Fruit fly (Drosophila melanogaster) whole organism, embryonic: Measurements from ENCODE around the gene CG10348.

ENCODE experiments used
- B-H1 ChIP-seq: fragments of 200-800 bp; sonication (Bioruptor generic); IDR thresholded peaks from 3 replicates; pipeline ENCODE4 v1.3.6; 2022; ENCODE audit warnings: missing biosample characterization, missing genetic modification characterization
- CG10267 ChIP-seq: fragments of 200-800 bp; sonication (Bioruptor generic); optimal IDR thresholded peaks from 2 replicates; lab custom pipeline; 2018; ENCODE audit warnings: missing biosample characterization, mild to moderate bottlenecking, missing genetic modification characterization, moderate library complexity
- CG10431 ChIP-seq: fragments of 200-800 bp; sonication (Bioruptor generic); optimal IDR thresholded peaks from 3 replicates; lab custom pipeline; 2018; ENCODE audit warnings: missing biosample characterization, mild to moderate bottlenecking, missing genetic modification characterization
- CG12104 ChIP-seq: fragments of 200-800 bp; sonication (Bioruptor generic); optimal IDR thresholded peaks from 3 replicates; lab custom pipeline; 2016; ENCODE audit warnings: missing biosample characterization, missing genetic modification characterization
- CG14441 ChIP-seq: fragments of 200-800 bp; sonication (Bioruptor generic); IDR thresholded peaks from 2 replicates; pipeline ENCODE4 v1.3.6; 2022; ENCODE audit warnings: missing biosample characterization, missing genetic modification characterization
- CG14667 ChIP-seq: fragments of 200-800 bp; sonication (Bioruptor generic); IDR thresholded peaks from 2 replicates; pipeline ENCODE4 v1.3.6; 2022; ENCODE audit warnings: missing biosample characterization, missing genetic modification characterization
- CG14710 ChIP-seq: fragments of 200-800 bp; sonication (Bioruptor generic); optimal IDR thresholded peaks from 3 replicates; lab custom pipeline; 2019; ENCODE audit warnings: missing biosample characterization, mild to moderate bottlenecking, missing genetic modification characterization, moderate library complexity
- CG15601 ChIP-seq: fragments of 200-800 bp; sonication (Bioruptor generic); optimal IDR thresholded peaks from 3 replicates; lab custom pipeline; 2019; ENCODE audit warnings: missing biosample characterization, mild to moderate bottlenecking, missing genetic modification characterization, moderate library complexity
- CG17359 ChIP-seq: fragments of 200-800 bp; sonication (Bioruptor generic); optimal IDR thresholded peaks from 3 replicates; lab custom pipeline; 2018; ENCODE audit warnings: missing biosample characterization, mild to moderate bottlenecking, missing genetic modification characterization, moderate library complexity
- CG2875 ChIP-seq: fragments of 200-800 bp; sonication (Bioruptor generic); optimal IDR thresholded peaks from 2 replicates; lab custom pipeline; 2017; ENCODE audit warnings: missing biosample characterization, mild to moderate bottlenecking, missing genetic modification characterization, missing genetic modification reagents
- CG3065 ChIP-seq: fragments of 200-800 bp; sonication (Bioruptor generic); optimal IDR thresholded peaks from 2 replicates; lab custom pipeline; 2016; ENCODE audit warnings: missing biosample characterization, missing genetic modification characterization
- CG3847 ChIP-seq: fragments of 200-800 bp; sonication (Bioruptor generic); IDR thresholded peaks from 2 replicates; pipeline ENCODE4 v1.3.6; 2022; ENCODE audit warnings: missing biosample characterization, missing genetic modification characterization
- CG4404 ChIP-seq: fragments of 200-800 bp; sonication (Bioruptor generic); IDR thresholded peaks from 2 replicates; pipeline ENCODE4 v1.3.6; 2022; ENCODE audit warnings: missing biosample characterization, missing genetic modification characterization
- CG4617 ChIP-seq: fragments of 200-800 bp; sonication (Bioruptor generic); optimal IDR thresholded peaks from 3 replicates; lab custom pipeline; 2016; ENCODE audit warnings: missing biosample characterization, missing genetic modification characterization, borderline replicate concordance
- CG4707 ChIP-seq: fragments of 200-800 bp; sonication (Bioruptor generic); optimal IDR thresholded peaks from 2 replicates; lab custom pipeline; 2018; ENCODE audit warnings: missing biosample characterization, mild to moderate bottlenecking, missing genetic modification characterization, moderate library complexity
- CG4820 ChIP-seq: fragments of 200-800 bp; sonication (Bioruptor generic); optimal IDR thresholded peaks from 3 replicates; lab custom pipeline; 2016; ENCODE audit warnings: missing biosample characterization, missing genetic modification characterization
- CG5245 ChIP-seq: fragments of 200-800 bp; sonication (Bioruptor generic); optimal IDR thresholded peaks from 3 replicates; lab custom pipeline; 2016; ENCODE audit warnings: missing biosample characterization, missing genetic modification characterization
- CG6254 ChIP-seq: fragments of 200-800 bp; sonication (Bioruptor generic); optimal IDR thresholded peaks from 3 replicates; lab custom pipeline; 2017; ENCODE audit warnings: mild to moderate bottlenecking, missing biosample characterization, missing genetic modification reagents, missing genetic modification characterization
- CG7271 ChIP-seq: fragments of 200-800 bp; sonication (Bioruptor generic); optimal IDR thresholded peaks from 2 replicates; lab custom pipeline; 2018; ENCODE audit warnings: missing biosample characterization, mild to moderate bottlenecking, missing genetic modification characterization, moderate library complexity
- CG7556 ChIP-seq: fragments of 200-800 bp; sonication (Bioruptor generic); optimal IDR thresholded peaks from 2 replicates; lab custom pipeline; 2017; ENCODE audit warnings: missing biosample characterization, mild to moderate bottlenecking, missing genetic modification characterization
- CG7928 ChIP-seq: fragments of 200-800 bp; sonication (Bioruptor generic); optimal IDR thresholded peaks from 2 replicates; lab custom pipeline; 2017; ENCODE audit warnings: missing biosample characterization, mild to moderate bottlenecking, missing genetic modification characterization
- CG9609 ChIP-seq: fragments of 200-800 bp; sonication (Bioruptor generic); optimal IDR thresholded peaks from 3 replicates; lab custom pipeline; 2016; ENCODE audit warnings: missing biosample characterization, missing genetic modification characterization
- Camta ChIP-seq: fragments of 200-800 bp; sonication (Bioruptor generic); optimal IDR thresholded peaks from 2 replicates; lab custom pipeline; 2016; ENCODE audit warnings: missing biosample characterization, missing genetic modification characterization
- Dbx ChIP-seq: fragments of 200-800 bp; sonication (Bioruptor generic); IDR thresholded peaks from 3 replicates; pipeline ENCODE4 v1.3.6; 2022; ENCODE audit warnings: missing biosample characterization, missing genetic modification characterization
- Dll ChIP-seq: fragments of 200-800 bp; sonication (Bioruptor generic); IDR thresholded peaks from 4 replicates; pipeline ENCODE4 v1.3.6; 2022; ENCODE audit warnings: missing biosample characterization, missing genetic modification characterization; ENCODE audit not compliant: partially characterized antibody
- E2f1 ChIP-seq: fragments of 200-800 bp; sonication (Bioruptor generic); IDR thresholded peaks from 2 replicates; pipeline ENCODE4 v1.3.6; 2022; ENCODE audit warnings: missing biosample characterization, missing genetic modification characterization
- Ets97D ChIP-seq: fragments of 200-800 bp; sonication (Bioruptor generic); optimal IDR thresholded peaks from 3 replicates; lab custom pipeline; 2016; ENCODE audit warnings: missing biosample characterization, missing genetic modification characterization
- Hmx ChIP-seq: fragments of 200-800 bp; sonication (Bioruptor generic); optimal IDR thresholded peaks from 2 replicates; lab custom pipeline; 2016; ENCODE audit warnings: missing biosample characterization, missing genetic modification characterization
- Hr39 ChIP-seq: fragments of >200 bp; optimal IDR thresholded peaks from 2 replicates; lab custom pipeline; 2017
- Hr51 ChIP-seq, 2 experiments: fragments of 200-800 bp; sonication (Bioruptor generic); optimal IDR thresholded peaks; 2 replicates in 1 of 2; 3 replicates in 1 of 2; lab custom pipeline; 2016 to 2018; ENCODE audit warnings: missing biosample characterization in 2 of 2, missing genetic modification characterization in 2 of 2, mild to moderate bottlenecking in 1 of 2, moderate library complexity in 1 of 2
- Kr ChIP-seq: fragments of 200-800 bp; sonication (Bioruptor generic); optimal IDR thresholded peaks from 2 replicates; lab custom pipeline; 2017; ENCODE audit warnings: missing biosample characterization, mild to moderate bottlenecking, missing genetic modification characterization
- Myb ChIP-seq: fragments of 200-800 bp; sonication (Bioruptor generic); optimal IDR thresholded peaks from 2 replicates; lab custom pipeline; 2016; ENCODE audit warnings: missing biosample characterization, missing genetic modification characterization
- Neu2 ChIP-seq: fragments of 200-800 bp; sonication (Bioruptor generic); optimal IDR thresholded peaks from 3 replicates; lab custom pipeline; 2016; ENCODE audit warnings: missing biosample characterization, missing genetic modification characterization, borderline replicate concordance
- Ssrp ChIP-seq: fragments of 200-800 bp; sonication (Bioruptor generic); optimal IDR thresholded peaks from 2 replicates; lab custom pipeline; 2018; ENCODE audit warnings: missing biosample characterization, mild to moderate bottlenecking, missing genetic modification characterization, moderate library complexity
- crp ChIP-seq, 2 experiments: fragments of 200-800 bp; sonication (Bioruptor generic); optimal IDR thresholded peaks; 2 replicates in 1 of 2; 3 replicates in 1 of 2; lab custom pipeline; 2017; ENCODE audit warnings: missing biosample characterization in 2 of 2, missing genetic modification characterization in 2 of 2, mild to moderate bottlenecking in 1 of 2, moderate library complexity in 1 of 2
- danr ChIP-seq: fragments of 200-800 bp; sonication (Bioruptor generic); IDR thresholded peaks from 2 replicates; pipeline ENCODE4 v1.3.6; 2022; ENCODE audit warnings: missing biosample characterization, missing genetic modification characterization
- dati ChIP-seq: fragments of 200-800 bp; sonication (Bioruptor generic); IDR thresholded peaks from 2 replicates; pipeline ENCODE4 v1.3.6; 2022; ENCODE audit warnings: missing biosample characterization, missing genetic modification characterization
- grau ChIP-seq: fragments of 200-800 bp; optimal IDR thresholded peaks from 3 replicates; lab custom pipeline; 2019; ENCODE audit warnings: missing biosample characterization, mild to moderate bottlenecking, missing genetic modification characterization, moderate library complexity
- gsb-n ChIP-seq: fragments of 200-800 bp; sonication (Bioruptor generic); optimal IDR thresholded peaks from 3 replicates; lab custom pipeline; 2018; ENCODE audit warnings: missing biosample characterization, mild to moderate bottlenecking, missing genetic modification characterization
- kah ChIP-seq: fragments of 200-800 bp; sonication (Bioruptor generic); optimal IDR thresholded peaks from 2 replicates; lab custom pipeline; 2018; ENCODE audit warnings: missing biosample characterization, mild to moderate bottlenecking, missing genetic modification characterization
- lab ChIP-seq: fragments of 200-800 bp; sonication (Bioruptor generic); optimal IDR thresholded peaks from 3 replicates; lab custom pipeline; 2017; ENCODE audit warnings: missing biosample characterization, missing genetic modification characterization, mild to moderate bottlenecking, moderate library complexity, missing genetic modification reagents
- lov ChIP-seq, 2 experiments: fragments of 200-800 bp in 1 of 2; fragments of >200 bp in 1 of 2; sonication (Bioruptor generic) in 1 of 2; IDR thresholded peaks in 1 of 2; optimal IDR thresholded peaks in 1 of 2; 2 replicates in 1 of 2; 3 replicates in 1 of 2; pipeline versions ENCODE4 v1.3.6 to Lab custom; 2017 to 2022; ENCODE audit warnings: missing biosample characterization in 1 of 2, missing genetic modification characterization in 1 of 2
- nmo ChIP-seq: fragments of 200-800 bp; sonication (Bioruptor generic); optimal IDR thresholded peaks from 2 replicates; lab custom pipeline; 2018; ENCODE audit warnings: missing biosample characterization, mild to moderate bottlenecking, missing genetic modification characterization, moderate library complexity
- pnt ChIP-seq: fragments of 200-800 bp; sonication (Bioruptor generic); optimal IDR thresholded peaks from 3 replicates; lab custom pipeline; 2016; ENCODE audit warnings: missing biosample characterization, missing genetic modification characterization
- rib ChIP-seq: fragments of 200-800 bp; sonication (Bioruptor generic); IDR thresholded peaks from 2 replicates; pipeline ENCODE4 v1.3.6; 2022; ENCODE audit warnings: missing biosample characterization, missing genetic modification characterization
- sim ChIP-seq: fragments of 200-800 bp; sonication (Bioruptor generic); IDR thresholded peaks from 2 replicates; pipeline ENCODE4 v1.3.6; 2022; ENCODE audit warnings: missing biosample characterization, missing genetic modification characterization
- trh ChIP-seq: fragments of 200-800 bp; sonication (Bioruptor generic); optimal IDR thresholded peaks from 2 replicates; lab custom pipeline; 2016; ENCODE audit warnings: missing biosample characterization, missing genetic modification characterization
- vnd ChIP-seq: fragments of 200-800 bp; sonication (Bioruptor generic); IDR thresholded peaks from 3 replicates; pipeline ENCODE4 v1.3.6; 2022; ENCODE audit warnings: missing biosample characterization, missing genetic modification characterization; ENCODE audit not compliant: partially characterized antibody
- wek ChIP-seq: fragments of 200-800 bp; sonication (Bioruptor generic); optimal IDR thresholded peaks from 3 replicates; lab custom pipeline; 2018; ENCODE audit warnings: missing biosample characterization, mild to moderate bottlenecking, missing genetic modification characterization, moderate library complexity
- zen ChIP-seq: fragments of 200-800 bp; sonication (Bioruptor generic); optimal IDR thresholded peaks from 3 replicates; lab custom pipeline; 2018; ENCODE audit warnings: missing biosample characterization, mild to moderate bottlenecking, missing genetic modification characterization, moderate library complexity

The CG10348 gene

DNA sequence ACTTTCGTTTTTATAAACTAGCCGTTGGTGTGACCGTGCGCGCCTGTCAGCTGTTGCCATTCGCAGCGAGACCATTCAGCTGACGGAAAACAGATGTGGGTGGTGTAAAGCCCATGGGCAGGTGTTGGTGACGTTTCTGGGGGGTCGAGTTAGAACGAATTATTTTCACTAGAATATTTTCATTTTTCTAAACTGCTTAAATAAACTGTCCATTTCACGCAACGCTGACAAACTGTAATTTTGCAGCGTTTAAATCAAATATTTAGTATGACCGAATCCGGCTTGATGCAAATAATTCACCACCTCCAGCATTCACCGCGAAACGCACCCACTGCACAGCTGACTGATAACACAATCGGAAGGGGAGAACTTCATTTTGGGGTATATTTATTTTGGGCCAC, 36.9 kb downstream of the CG10348 start, which contains the start of the genes CG10383 and CG10338 (continued):
- TF ChIP-seq crp (GFP tag; optimal IDR thresholded peaks at IDR 0.05; lab: Kevin White, UChicago) (peak; percentile 100), CG14710 (tag; lab: Kevin White, UChicago) (peak; percentile 79), pnt (peak; percentile 87), CG7928 (GFP tag; lab: Kevin White, UChicago) (peak; percentile 31), rib (GFP tag; lab: Robert Waterston, UW) (peak; percentile 85), trh (GFP tag; lab: Kevin White, UChicago) (peak; percentile 61), Ets97D (peak; percentile 88), Ssrp (tag; lab: Kevin White, UChicago) (peak; percentile 72), gsb-n (tag; lab: Kevin White, UChicago) (peak; percentile 55), Kr (GFP tag; lab: Kevin White, UChicago) (no peak), zen (peak; percentile 50), vnd (GFP tag; lab: Robert Waterston, UW) (no peak), CG3065 (peak; percentile 70), CG17359 (tag; lab: Kevin White, UChicago) (peak; percentile 84), dati (peak; percentile 78), CG9609 (peak; percentile 95), Hr51 (GFP tag; optimal IDR thresholded peaks at IDR 0.05; lab: Kevin White, UChicago) (peak; percentile 80 to 85), wek (GFP tag; lab: Kevin White, UChicago) (peak; percentile 13), CG10267 (tag; lab: Kevin White, UChicago) (peak; percentile 71), kah (GFP tag; lab: Kevin White, UChicago) (peak; percentile 13), Dbx (GFP tag; lab: Robert Waterston, UW) (peak; percentile 92), Myb (GFP tag; lab: Kevin White, UChicago) (peak; percentile 89), CG12104 (GFP tag; lab: Kevin White, UChicago) (peak; percentile 71), B-H1 (GFP tag; lab: Robert Waterston, UW) (peak; percentile 86), CG5245 (GFP tag; lab: Kevin White, UChicago) (peak; percentile 71), CG4617 (GFP tag; lab: Kevin White, UChicago) (peak; percentile 87), CG15601 (tag; lab: Kevin White, UChicago) (peak; percentile 58), E2f1 (GFP tag; lab: Robert Waterston, UW) (peak; percentile 89), Neu2 (peak; percentile 62), Camta (GFP tag; lab: Kevin White, UChicago) (peak; percentile 81), Dll (GFP tag; lab: Robert Waterston, UW) (no peak), CG2875 (GFP tag; lab: Kevin White, UChicago) (peak; percentile 54), grau (tag; lab: Kevin White, UChicago) (peak; percentile 78), CG3847 (GFP tag; lab: Robert Waterston, UW) (peak; percentile 86), lov (optimal IDR thresholded peaks at IDR 0.05; lab: Kevin White, UChicago) (no peak), lov (GFP tag; IDR thresholded peaks at IDR 0.05; lab: Robert Waterston, UW) (peak; percentile 82), CG10431 (no peak), CG4820 (peak; percentile 66), CG14441 (peak; percentile 95), Hr39 (no peak), CG4707 (GFP tag; lab: Kevin White, UChicago) (no peak), danr (GFP tag; lab: Robert Waterston, UW) (peak; percentile 78), Hmx (GFP tag; lab: Kevin White, UChicago) (peak; percentile 66), CG4404 (GFP tag; lab: Robert Waterston, UW) (peak; percentile 73), sim (GFP tag; lab: Robert Waterston, UW) (peak; percentile 62; the same call in 1 of the 2 replicates), CG14667 (peak; percentile 84), nmo (peak; percentile 87), lab (GFP tag; lab: Kevin White, UChicago) (peak; percentile 94), CG7271 (peak; percentile 53), CG6254 (peak; percentile 68), CG7556 (GFP tag; lab: Kevin White, UChicago) (peak; percentile 69)
